Fruit fly (Drosophila melanogaster): Measurements from ENCODE around the gene Notum.

DNA sequence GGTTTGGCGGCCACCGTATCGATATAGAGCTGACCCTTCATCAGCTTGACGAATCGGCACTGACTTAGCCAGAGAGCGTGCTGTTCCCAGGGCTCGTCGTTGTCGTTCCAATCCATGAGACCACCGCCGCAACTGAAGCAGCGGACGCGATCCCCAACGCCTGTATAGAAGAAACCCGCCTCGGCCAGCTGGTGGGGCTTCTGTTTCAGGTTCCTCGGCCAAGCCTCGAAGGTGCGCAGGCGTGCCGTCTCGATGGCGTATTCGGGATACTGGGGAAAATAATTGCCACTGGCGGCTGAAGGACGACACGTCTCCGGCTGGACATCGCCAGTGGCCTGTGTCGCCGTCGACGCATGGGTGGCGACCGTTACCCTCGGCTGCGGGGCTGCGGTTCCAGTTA, 15.8 kb downstream of the Notum start:
- no peak for TF ChIP-seq pad (GFP tag; optimal IDR thresholded peaks at IDR 0.05)
- no peak for TF ChIP-seq CG1620 (GFP tag; optimal IDR thresholded peaks at IDR 0.05)
- TF ChIP-seq CG5204 (GFP tag; optimal IDR thresholded peaks at IDR 0.05): no peak
- TF ChIP-seq ovo (GFP tag; optimal IDR thresholded peaks at IDR 0.05): no peak
- no peak for TF ChIP-seq cic (GFP tag; optimal IDR thresholded peaks at IDR 0.05)
- TF ChIP-seq bab1 (GFP tag; optimal IDR thresholded peaks at IDR 0.05): no peak
- no peak for TF ChIP-seq kay (GFP tag; ENCODE audit: borderline replicate concordance)
- no peak for TF ChIP-seq tj (GFP tag; optimal IDR thresholded peaks at IDR 0.05)
- no peak for TF ChIP-seq CG14711 (tag; optimal IDR thresholded peaks at IDR 0.05)
- no peak for TF ChIP-seq CG11617 (GFP tag; optimal IDR thresholded peaks at IDR 0.05)
- TF ChIP-seq Hr96 (GFP tag; optimal IDR thresholded peaks at IDR 0.05): no peak
- TF ChIP-seq cnc (optimal IDR thresholded peaks at IDR 0.05): no peak
- TF ChIP-seq CG7045 (GFP tag; optimal IDR thresholded peaks at IDR 0.05): no peak
